Worm (Caenorhabditis elegans) whole organism, L4 larva: Measurements from ENCODE around the gene zig-3.

Experiments
- nhr-25 ChIP-seq: sonication (generic microtip); optimal IDR thresholded peaks from 2 replicates; lab custom pipeline; 2017; ENCODE audit warnings: missing genetic modification characterization, mild to moderate bottlenecking, missing compliant biosample characterization, antibody characterized with exemption, moderate library complexity, borderline replicate concordance; ENCODE audit not compliant: insufficient read depth
- snpc-1.2 ChIP-seq: fragments of 200-800 bp; sonication (Bioruptor generic); IDR thresholded peaks from 2 replicates; pipeline ENCODE4 v1.3.6; 2022; ENCODE audit warnings: missing genetic modification reagents, missing genetic modification characterization, missing compliant biosample characterization
- unc-62 ChIP-seq, 3 experiments: fragments of 150-350 bp in 1 of 3; sonication (generic microtip); optimal IDR thresholded peaks in 2 of 3; peaks in 1 of 3; 1 replicate in 1 of 3; 2 replicates in 2 of 3; lab custom pipeline; 2014 to 2017; ENCODE audit warnings: missing biosample characterization in 3 of 3, missing genetic modification characterization in 3 of 3, missing genetic modification reagents in 3 of 3, missing genotype in 1 of 3

- no peak for TF ChIP-seq nhr-25 (tag; lab: Kevin White, UChicago)
- TF ChIP-seq unc-62 (GFP tag; optimal IDR thresholded peaks at IDR 0.05 in 1 of 2; lab: Kevin White, UChicago) = no peak
- TF ChIP-seq unc-62 (tag; optimal IDR thresholded peaks at IDR 0.05; lab: Kevin White, UChicago) = no peak
- no peak for TF ChIP-seq snpc-1.2 (GFP tag; lab: Robert Waterston, UW)
Observed at ce11 chrX:7944999-7945398, 14.4 kb downstream of the zig-3 start, which contains the start of gene tnt-3.
